Worm (Caenorhabditis elegans) whole organism, L4 larva: ENCODE results near the gene R07D5.2.

Source experiments
- daf-12 ChIP-seq: fragments of 150-350 bp; optimal IDR thresholded peaks from 2 replicates; lab custom pipeline; 2014; ENCODE audit warnings: missing biosample characterization, missing genetic modification reagents, missing genetic modification characterization
- dpl-1 ChIP-seq: fragments of 150-350 bp; optimal IDR thresholded peaks from 2 replicates; lab custom pipeline; 2014; ENCODE audit warnings: missing biosample characterization, missing genetic modification reagents, missing genetic modification characterization
- lin-39 ChIP-seq: fragments of 150-350 bp; optimal IDR thresholded peaks from 2 replicates; lab custom pipeline; 2014; ENCODE audit warnings: missing biosample characterization, missing genetic modification reagents, missing genetic modification characterization
- nhr-10 ChIP-seq: fragments of 150-350 bp; optimal IDR thresholded peaks from 2 replicates; lab custom pipeline; 2014; ENCODE audit warnings: missing biosample characterization, missing genetic modification characterization
- nhr-237 ChIP-seq: sonication (generic microtip); optimal IDR thresholded peaks from 2 replicates; lab custom pipeline; 2017; ENCODE audit warnings: missing biosample characterization, missing genetic modification characterization
- nhr-28 ChIP-seq: fragments of 150-350 bp; optimal IDR thresholded peaks from 2 replicates; lab custom pipeline; 2014; ENCODE audit warnings: missing biosample characterization, missing genetic modification characterization
- pha-4 ChIP-seq, 2 experiments: fragments of 150-350 bp in 1 of 2; fragments of 200-800 bp in 1 of 2; sonication (Bioruptor generic) in 1 of 2; IDR thresholded peaks in 1 of 2; optimal IDR thresholded peaks in 1 of 2; 2 replicates each; pipeline versions ENCODE4 v1.3.6 to Lab custom; 2014 to 2022; ENCODE audit warnings: missing genetic modification characterization in 2 of 2, missing genetic modification reagents in 2 of 2, missing biosample characterization in 1 of 2, missing compliant biosample characterization in 1 of 2
- unc-62 ChIP-seq, 3 experiments: fragments of 150-350 bp in 1 of 3; sonication (generic microtip); optimal IDR thresholded peaks in 2 of 3; peaks in 1 of 3; 1 replicate in 1 of 3; 2 replicates in 2 of 3; lab custom pipeline; 2014 to 2017; ENCODE audit warnings: missing biosample characterization in 3 of 3, missing genetic modification characterization in 3 of 3, missing genetic modification reagents in 3 of 3, missing genotype in 1 of 3

DNA sequence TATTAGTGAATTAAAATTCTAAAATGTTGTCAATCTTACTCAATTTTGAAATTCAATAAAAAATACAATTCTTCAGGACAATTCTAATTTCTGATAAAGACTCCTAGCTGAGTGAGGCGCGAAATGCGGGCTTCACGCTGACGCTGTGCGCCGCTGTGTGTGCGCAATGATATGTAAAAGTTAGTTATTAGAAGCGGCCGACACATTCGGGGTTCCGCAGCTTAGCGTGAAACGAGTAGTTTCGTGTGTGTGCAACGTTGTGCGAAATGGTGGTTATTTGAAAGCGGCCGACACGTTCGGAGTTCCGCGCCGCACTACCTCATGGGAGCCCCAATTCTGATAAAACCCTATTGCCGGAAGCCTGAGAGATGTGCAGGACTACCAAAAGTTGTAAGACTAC, 41.2 kb downstream of the R07D5.2 start:
- no peak for TF ChIP-seq daf-12
- no peak for TF ChIP-seq dpl-1
- TF ChIP-seq pha-4 (GFP tag; IDR thresholded peaks at IDR 0.05; lab: Robert Waterston, UW), result no peak
- TF ChIP-seq pha-4 (tag; optimal IDR thresholded peaks at IDR 0.05; lab: Kevin White, UChicago), result no peak
- TF ChIP-seq unc-62 (GFP tag; optimal IDR thresholded peaks at IDR 0.05 in 1 of 2; lab: Kevin White, UChicago), result no peak
- TF ChIP-seq unc-62 (tag; optimal IDR thresholded peaks at IDR 0.05; lab: Kevin White, UChicago), result no peak
- TF ChIP-seq nhr-10 (tag; lab: Kevin White, UChicago), result no peak
- no peak for TF ChIP-seq nhr-28 (tag; lab: Kevin White, UChicago)
- no peak for TF ChIP-seq lin-39
- no peak for TF ChIP-seq nhr-237
